Worm (Caenorhabditis elegans) whole organism, early embryonic: ENCODE data around the gene srt-22.
"Not testable (repeated sequence)": the region's sequence is repeated elsewhere in the genome, so short reads cannot be mapped to it uniquely, and the experiment has no call there.

ENCODE experiments used
- B0310.2 ChIP-seq: sonication (generic microtip); optimal IDR thresholded peaks from 2 replicates; lab custom pipeline; 2016; ENCODE audit warnings: mild to moderate bottlenecking, missing genetic modification characterization, missing compliant biosample characterization
- F13C5.2 ChIP-seq: sonication (generic microtip); optimal IDR thresholded peaks from 2 replicates; lab custom pipeline; 2017; ENCODE audit warnings: mild to moderate bottlenecking, missing genetic modification characterization, inconsistent platforms, missing compliant biosample characterization
- aly-1 ChIP-seq: sonication (generic microtip); optimal IDR thresholded peaks from 2 replicates; lab custom pipeline; 2016; ENCODE audit warnings: missing genetic modification characterization, missing compliant biosample characterization
- ama-1 ChIP-seq: fragments of 150-350 bp; optimal IDR thresholded peaks from 2 replicates; lab custom pipeline; 2014
- ceh-13 ChIP-seq: fragments of 200-800 bp; sonication (Bioruptor generic); optimal IDR thresholded peaks from 2 replicates; lab custom pipeline; 2018; ENCODE audit warnings: mild to moderate bottlenecking, missing genetic modification characterization, missing compliant biosample characterization
- ceh-36 ChIP-seq: sonication (generic microtip); optimal IDR thresholded peaks from 2 replicates; lab custom pipeline; 2016; ENCODE audit warnings: missing genetic modification characterization, inconsistent platforms, missing compliant biosample characterization
- ets-7 ChIP-seq: sonication (generic microtip); optimal IDR thresholded peaks from 2 replicates; lab custom pipeline; 2016; ENCODE audit warnings: missing genotype, missing genetic modification characterization, missing compliant biosample characterization
- flt-1 ChIP-seq: fragments of 200-800 bp; sonication (Bioruptor generic); IDR thresholded peaks from 2 replicates; pipeline ENCODE4 v1.3.6; 2022; ENCODE audit warnings: missing genetic modification characterization, missing compliant biosample characterization
- hmbx-1 ChIP-seq: sonication (generic microtip); optimal IDR thresholded peaks from 2 replicates; lab custom pipeline; 2016; ENCODE audit warnings: mild to moderate bottlenecking, missing genetic modification characterization, missing compliant biosample characterization
- hmg-4 ChIP-seq: fragments of 200-800 bp; sonication (Bioruptor generic); optimal IDR thresholded peaks from 2 replicates; lab custom pipeline; 2018; ENCODE audit warnings: mild to moderate bottlenecking, missing genetic modification characterization, missing compliant biosample characterization
- hnd-1 ChIP-seq: sonication (generic microtip); optimal IDR thresholded peaks from 2 replicates; lab custom pipeline; 2016; ENCODE audit warnings: missing genetic modification characterization, missing compliant biosample characterization
- pes-1 ChIP-seq: fragments of 200-800 bp; sonication (Bioruptor generic); IDR thresholded peaks from 2 replicates; pipeline ENCODE4 v1.3.6; 2022; ENCODE audit warnings: missing genetic modification reagents, missing genetic modification characterization, missing compliant biosample characterization
- scrt-1 ChIP-seq: fragments of 200-800 bp; sonication (Bioruptor generic); IDR thresholded peaks from 2 replicates; pipeline ENCODE4 v1.3.6; 2022; ENCODE audit warnings: missing genetic modification characterization, missing compliant biosample characterization
- sea-1 ChIP-seq: fragments of 200-800 bp; sonication (Bioruptor generic); conservative IDR thresholded peaks from 2 replicates; pipeline ENCODE4 v1.3.6; 2022; ENCODE audit warnings: missing genetic modification characterization, missing compliant biosample characterization
- tbx-11 ChIP-seq: fragments of 200-800 bp; sonication (Bioruptor generic); IDR thresholded peaks from 2 replicates; pipeline ENCODE4 v1.3.6; 2022; ENCODE audit warnings: missing genetic modification characterization, missing compliant biosample characterization
- tbx-37 ChIP-seq: fragments of 200-800 bp; sonication (Bioruptor generic); conservative IDR thresholded peaks from 2 replicates; pipeline ENCODE4 v1.3.6; 2022; ENCODE audit warnings: missing genetic modification reagents, missing genetic modification characterization, missing compliant biosample characterization
- tra-4 ChIP-seq: sonication (generic microtip); optimal IDR thresholded peaks from 2 replicates; lab custom pipeline; 2017; ENCODE audit warnings: missing genetic modification characterization, missing compliant biosample characterization

srt-22 gene

ce11 chrV:15315827-15316527 lies at the start of gene srt-22, which contains the start of gene nhr-246:
srt-22 (minus strand) TSS chrV:15315927.
nhr-246 (plus strand) TSS chrV:15316477.
- TF ChIP-seq ceh-13 (no peak), F13C5.2 (tag; lab: Kevin White, UChicago) (no peak)

ce11 chrV:15361412-15361811 lies 45.7 kb upstream of the srt-22 start, which contains the start of gene ech-1.1:
ech-1.1 (minus strand) TSS chrV:15361512.
- not testable (repeated sequence) for TF ChIP-seq hnd-1 (tag; lab: Kevin White, UChicago); B0310.2 (tag; lab: Kevin White, UChicago); sea-1

- no peak for TF ChIP-seq aly-1 (tag; lab: Kevin White, UChicago)
- no peak for TF ChIP-seq pes-1 (GFP tag; lab: Robert Waterston, UW)
- TF ChIP-seq ama-1 (lab: Kevin White, UChicago), result no peak
- TF ChIP-seq hnd-1 (tag; lab: Kevin White, UChicago), result no peak
- TF ChIP-seq ceh-36 (tag; lab: Kevin White, UChicago), result no peak
- no peak for TF ChIP-seq ets-7 (tag; lab: Kevin White, UChicago)
- TF ChIP-seq hmbx-1, result no peak
- TF ChIP-seq F13C5.2 (tag; lab: Kevin White, UChicago), result no peak
- no peak for TF ChIP-seq flt-1 (GFP tag; lab: Robert Waterston, UW)
- no peak for TF ChIP-seq tra-4 (tag; lab: Kevin White, UChicago)
- TF ChIP-seq ceh-13, result no peak
Observed at ce11 chrV:15354648-15355047, 38.9 kb upstream of the srt-22 start, which contains the start of gene C29F3.7. C29F3.7 (plus strand) TSS chrV:15354901.

ce11 chrV:15352376-15352775 lies 36.6 kb upstream of the srt-22 start, which contains the start of gene srx-58:
srx-58 (plus strand) TSS chrV:15352676.
- no peak for TF ChIP-seq ets-7 (tag; lab: Kevin White, UChicago)
- no peak for TF ChIP-seq flt-1 (GFP tag; lab: Robert Waterston, UW)
- no peak for TF ChIP-seq tra-4 (tag; lab: Kevin White, UChicago)
- TF ChIP-seq aly-1 (tag; lab: Kevin White, UChicago), result no peak
- TF ChIP-seq tbx-37 (GFP tag; lab: Robert Waterston, UW), result no peak
- no peak for TF ChIP-seq scrt-1
- TF ChIP-seq hmbx-1, result no peak

- no peak for TF ChIP-seq tra-4 (tag; lab: Kevin White, UChicago)
- no peak for TF ChIP-seq ets-7 (tag; lab: Kevin White, UChicago)
- no peak for TF ChIP-seq hmbx-1
- TF ChIP-seq ceh-36 (tag; lab: Kevin White, UChicago), result no peak
- no peak for TF ChIP-seq tbx-37 (GFP tag; lab: Robert Waterston, UW)
- no peak for TF ChIP-seq hmg-4 (GFP tag; lab: Kevin White, UChicago)
- no peak for TF ChIP-seq B0310.2 (tag; lab: Kevin White, UChicago)
- no peak for TF ChIP-seq hnd-1 (tag; lab: Kevin White, UChicago)
- TF ChIP-seq ama-1 (lab: Kevin White, UChicago), result no peak
- TF ChIP-seq pes-1 (GFP tag; lab: Robert Waterston, UW), result no peak
- TF ChIP-seq ceh-13, result no peak
Observed at ce11 chrV:15350615-15351014, 34.9 kb upstream of the srt-22 start, which contains the start of gene clec-231. clec-231 (minus strand) TSS chrV:15350715.

ce11 chrV:15349044-15349443 lies 33.3 kb upstream of the srt-22 start, which contains the start of gene clec-230:
clec-230 (minus strand) TSS chrV:15349144.
- TF ChIP-seq hmg-4 (GFP tag; lab: Kevin White, UChicago), result no peak
- TF ChIP-seq hnd-1 (tag; lab: Kevin White, UChicago), result no peak
- TF ChIP-seq ceh-13, result no peak
- TF ChIP-seq tbx-11 (GFP tag; lab: Robert Waterston, UW), result no peak
- no peak for TF ChIP-seq tra-4 (tag; lab: Kevin White, UChicago)
- no peak for TF ChIP-seq ceh-36 (tag; lab: Kevin White, UChicago)
- TF ChIP-seq pes-1 (GFP tag; lab: Robert Waterston, UW), result no peak
- no peak for TF ChIP-seq ama-1 (lab: Kevin White, UChicago)
- no peak for TF ChIP-seq F13C5.2 (tag; lab: Kevin White, UChicago)
- no peak for TF ChIP-seq sea-1
- no peak for TF ChIP-seq scrt-1
- TF ChIP-seq aly-1 (tag; lab: Kevin White, UChicago), result no peak
- no peak for TF ChIP-seq tbx-37 (GFP tag; lab: Robert Waterston, UW)
- TF ChIP-seq flt-1 (GFP tag; lab: Robert Waterston, UW), result no peak
- no peak for TF ChIP-seq ets-7 (tag; lab: Kevin White, UChicago)
- TF ChIP-seq B0310.2 (tag; lab: Kevin White, UChicago), result no peak
- TF ChIP-seq hmbx-1, result no peak

ce11 chrV:15347292-15347691 lies 31.6 kb upstream of the srt-22 start, which contains the start of gene C29F3.3:
C29F3.3 (minus strand) TSS chrV:15347392.
- TF ChIP-seq scrt-1, result no peak
- TF ChIP-seq tbx-11 (GFP tag; lab: Robert Waterston, UW), result no peak
- TF ChIP-seq tra-4 (tag; lab: Kevin White, UChicago), result no peak
- no peak for TF ChIP-seq ceh-13
- TF ChIP-seq pes-1 (GFP tag; lab: Robert Waterston, UW), result no peak
- TF ChIP-seq sea-1, result no peak
- TF ChIP-seq ceh-36 (tag; lab: Kevin White, UChicago), result no peak
- no peak for TF ChIP-seq B0310.2 (tag; lab: Kevin White, UChicago)
- no peak for TF ChIP-seq flt-1 (GFP tag; lab: Robert Waterston, UW)
- TF ChIP-seq hmbx-1, result no peak
- TF ChIP-seq F13C5.2 (tag; lab: Kevin White, UChicago), result no peak
- no peak for TF ChIP-seq hmg-4 (GFP tag; lab: Kevin White, UChicago)
- no peak for TF ChIP-seq aly-1 (tag; lab: Kevin White, UChicago)
- TF ChIP-seq ama-1 (lab: Kevin White, UChicago), result no peak
- no peak for TF ChIP-seq ets-7 (tag; lab: Kevin White, UChicago)
- TF ChIP-seq hnd-1 (tag; lab: Kevin White, UChicago), result no peak
